Worm (Caenorhabditis elegans): Measurements from ENCODE around the gene Y38F2AR.10.

Y38F2AR.10 gene

DNA sequence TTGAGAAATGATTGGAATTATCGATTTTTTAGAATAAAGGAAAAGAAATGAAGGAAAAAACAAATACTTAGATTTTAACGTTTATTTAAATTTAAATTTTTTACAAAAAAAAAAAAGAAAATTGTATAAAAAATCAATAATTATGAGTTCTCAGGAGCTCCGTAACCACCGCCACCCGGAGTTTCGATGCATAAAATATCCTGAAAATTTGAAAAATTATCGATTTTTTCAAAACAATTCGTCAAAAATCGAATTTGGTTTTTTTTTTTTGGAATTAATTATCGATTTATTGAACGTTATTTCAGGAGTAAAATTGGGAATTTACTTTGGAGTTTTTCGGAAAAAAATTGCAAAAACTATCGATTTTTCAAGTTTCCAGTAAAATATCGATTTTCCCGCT is at the start of gene Y38F2AR.10:
TSS of gene Y38F2AR.10 (minus strand) at position 101 of the 400 bp plus-strand sequence.
- TF ChIP-seq ztf-23 (GFP tag; IDR thresholded peaks at IDR 0.05): no peak
- no peak for TF ChIP-seq tab-1 (GFP tag; IDR thresholded peaks at IDR 0.05)
- TF ChIP-seq med-1 (GFP tag; optimal IDR thresholded peaks at IDR 0.05; ENCODE audit: insufficient read depth): no peak
- TF ChIP-seq flt-1 (GFP tag; IDR thresholded peaks at IDR 0.05): no peak
- TF ChIP-seq T22C8.4 (GFP tag; IDR thresholded peaks at IDR 0.05): peak; percentile 46
- no peak for TF ChIP-seq klf-2 (GFP tag; conservative IDR thresholded peaks at IDR 0.05)
- TF ChIP-seq ref-1 (GFP tag; conservative IDR thresholded peaks at IDR 0.05): no peak

DNA sequence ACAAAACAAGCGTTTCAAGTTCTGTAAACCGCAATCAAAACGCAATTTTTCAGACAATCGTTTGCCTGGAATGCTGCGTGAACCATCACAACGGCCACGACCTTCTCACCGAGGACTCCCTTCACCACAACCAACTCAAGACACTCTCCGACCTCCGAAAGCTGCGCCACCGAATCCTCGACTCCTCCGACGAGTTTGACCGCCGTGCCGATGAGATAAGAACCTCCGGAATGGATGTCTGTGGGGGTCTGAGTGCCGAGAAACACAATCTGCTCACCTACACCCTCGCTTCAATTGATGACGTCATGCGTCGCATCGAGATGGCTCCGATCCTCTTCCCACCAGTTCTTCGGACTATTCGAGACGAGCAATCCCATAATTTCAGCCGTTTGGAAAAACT is 35.0 kb upstream of the Y38F2AR.10 start:
- TF ChIP-seq klf-2 (GFP tag; conservative IDR thresholded peaks at IDR 0.05) (no peak), flt-1 (GFP tag; IDR thresholded peaks at IDR 0.05) (no peak), ref-1 (GFP tag; conservative IDR thresholded peaks at IDR 0.05) (no peak), T22C8.4 (GFP tag; IDR thresholded peaks at IDR 0.05) (no peak), ztf-23 (GFP tag; IDR thresholded peaks at IDR 0.05) (no peak), cog-1 (tag; optimal IDR thresholded peaks at IDR 0.05) (no peak), ztf-29 (GFP tag; IDR thresholded peaks at IDR 0.05) (no peak), med-1 (GFP tag; optimal IDR thresholded peaks at IDR 0.05; ENCODE audit: insufficient read depth) (no peak), tab-1 (GFP tag; IDR thresholded peaks at IDR 0.05) (no peak)

DNA sequence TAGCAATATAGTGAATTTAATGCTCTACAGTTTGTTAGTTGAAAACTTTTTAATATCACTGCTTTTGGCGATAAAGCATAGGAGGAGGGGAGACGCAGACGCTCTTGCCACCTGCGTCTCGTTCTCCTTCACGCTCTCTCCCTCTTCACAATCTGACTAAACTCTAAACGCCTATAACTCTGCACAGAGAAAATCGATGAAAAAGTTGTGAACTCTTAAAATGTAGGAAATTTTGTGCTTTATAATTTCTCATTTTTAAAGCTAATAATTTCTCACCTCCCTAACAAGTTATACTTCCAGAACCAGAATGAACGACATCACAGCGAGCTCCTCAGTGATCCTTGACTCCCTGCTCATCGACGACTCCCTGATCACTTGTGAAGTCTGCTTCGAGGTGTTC is 33.4 kb upstream of the Y38F2AR.10 start, which contains the start of gene C45G7.4:
TSS of gene C45G7.4 (plus strand) at position 301 of the 400 bp plus-strand sequence.
- TF ChIP-seq cog-1 (tag; optimal IDR thresholded peaks at IDR 0.05) (no peak), tab-1 (GFP tag; IDR thresholded peaks at IDR 0.05) (no peak), ztf-23 (GFP tag; IDR thresholded peaks at IDR 0.05) (no peak), T22C8.4 (GFP tag; IDR thresholded peaks at IDR 0.05) (no peak), ztf-29 (GFP tag; IDR thresholded peaks at IDR 0.05) (no peak), klf-2 (GFP tag; conservative IDR thresholded peaks at IDR 0.05) (no peak), flt-1 (GFP tag; IDR thresholded peaks at IDR 0.05) (no peak), med-1 (GFP tag; optimal IDR thresholded peaks at IDR 0.05; ENCODE audit: insufficient read depth) (no peak), ref-1 (GFP tag; conservative IDR thresholded peaks at IDR 0.05) (no peak)

DNA sequence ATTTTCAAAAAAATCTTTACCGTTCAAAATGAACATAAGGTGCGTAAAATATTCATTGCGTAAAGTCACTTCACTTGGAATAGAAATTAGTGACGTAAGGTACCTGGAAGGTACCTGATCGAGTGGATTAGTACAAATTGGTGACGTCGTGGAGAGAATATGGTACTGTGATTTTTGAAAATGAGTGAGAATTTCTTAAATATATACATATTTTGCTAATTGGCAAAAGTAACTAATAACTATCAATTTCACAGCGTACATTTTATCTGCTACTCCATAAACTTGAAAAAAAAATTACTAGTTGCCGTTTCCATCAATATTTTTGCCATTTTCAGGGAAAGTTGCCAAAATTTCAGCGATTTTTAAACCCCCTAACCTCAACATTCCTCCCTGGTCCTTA is 17.4 kb upstream of the Y38F2AR.10 start:
- no peak for TF ChIP-seq ztf-29 (GFP tag; IDR thresholded peaks at IDR 0.05)

DNA sequence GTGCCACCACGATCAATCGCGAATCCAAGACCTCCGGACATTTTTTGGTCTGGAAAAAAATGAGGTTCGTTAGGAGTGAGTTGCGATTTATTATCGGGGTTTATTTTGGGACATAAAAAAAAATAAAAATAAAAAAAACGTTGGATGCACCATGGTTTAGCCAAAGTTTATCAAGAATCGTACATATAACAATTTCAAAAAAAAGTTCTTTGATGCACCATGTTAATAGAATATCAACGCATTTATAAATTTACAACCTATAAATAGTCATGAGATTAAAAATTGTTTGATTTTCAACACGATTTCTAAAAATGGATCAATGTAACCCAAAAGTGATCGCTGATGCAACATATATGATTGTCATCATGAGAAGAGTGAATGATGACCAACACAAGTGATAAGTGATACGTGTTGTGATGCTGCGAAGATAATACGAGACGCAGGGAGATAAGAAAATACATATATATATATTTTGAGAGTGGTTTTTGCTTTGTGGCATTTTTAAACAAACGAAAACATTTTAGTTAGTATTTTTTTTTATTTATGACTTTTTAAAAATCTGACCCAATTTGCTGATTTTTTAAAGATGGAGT is 13.1 kb upstream of the Y38F2AR.10 start, which contains the start of gene Y38F2AR.12:
TSS of gene Y38F2AR.12 (minus strand) at position 51 of the 593 bp plus-strand sequence.
- TF ChIP-seq ztf-29 (GFP tag; IDR thresholded peaks at IDR 0.05) (no peak), tab-1 (GFP tag; IDR thresholded peaks at IDR 0.05) (no peak), ztf-23 (GFP tag; IDR thresholded peaks at IDR 0.05) (no peak), ref-1 (GFP tag; conservative IDR thresholded peaks at IDR 0.05) (no peak), flt-1 (GFP tag; IDR thresholded peaks at IDR 0.05) (no peak), klf-2 (GFP tag; conservative IDR thresholded peaks at IDR 0.05) (no peak), cog-1 (tag; optimal IDR thresholded peaks at IDR 0.05) (no peak), med-1 (GFP tag; optimal IDR thresholded peaks at IDR 0.05; ENCODE audit: insufficient read depth) (no peak), T22C8.4 (GFP tag; IDR thresholded peaks at IDR 0.05) (no peak)

DNA sequence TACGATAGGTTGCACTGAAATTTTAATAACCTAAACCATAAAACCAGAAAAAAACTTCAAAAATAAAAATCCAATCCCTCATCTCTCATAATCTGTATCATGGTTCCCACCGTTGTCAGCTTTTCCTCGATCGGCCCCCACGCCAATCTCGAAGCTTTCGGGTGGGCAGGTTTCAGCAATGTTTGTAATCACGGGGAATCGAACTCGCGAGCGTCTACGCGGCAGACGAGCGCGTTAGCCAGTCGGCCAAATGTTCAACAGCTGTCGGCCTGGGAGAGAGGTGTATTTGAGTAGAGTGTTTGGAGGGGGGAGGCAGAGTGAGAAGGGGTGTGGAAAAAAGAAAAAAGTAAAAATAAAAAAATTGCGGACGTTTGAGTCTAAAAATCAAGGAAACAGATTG is 9.1 kb upstream of the Y38F2AR.10 start:
- TF ChIP-seq cog-1 (tag; optimal IDR thresholded peaks at IDR 0.05): peak; percentile 95
- TF ChIP-seq ztf-23 (GFP tag; IDR thresholded peaks at IDR 0.05): peak; percentile 95
- peak; percentile 89 for TF ChIP-seq ztf-29 (GFP tag; IDR thresholded peaks at IDR 0.05)
- TF ChIP-seq klf-2 (GFP tag; conservative IDR thresholded peaks at IDR 0.05): peak; percentile 84
- peak; percentile 84 for TF ChIP-seq ref-1 (GFP tag; conservative IDR thresholded peaks at IDR 0.05)
- TF ChIP-seq flt-1 (GFP tag; IDR thresholded peaks at IDR 0.05): peak; percentile 95
- peak; percentile 75 for TF ChIP-seq T22C8.4 (GFP tag; IDR thresholded peaks at IDR 0.05)
- peak; percentile 81 for TF ChIP-seq med-1 (GFP tag; optimal IDR thresholded peaks at IDR 0.05; ENCODE audit: insufficient read depth)
- peak; percentile 91 for TF ChIP-seq tab-1 (GFP tag; IDR thresholded peaks at IDR 0.05)

DNA sequence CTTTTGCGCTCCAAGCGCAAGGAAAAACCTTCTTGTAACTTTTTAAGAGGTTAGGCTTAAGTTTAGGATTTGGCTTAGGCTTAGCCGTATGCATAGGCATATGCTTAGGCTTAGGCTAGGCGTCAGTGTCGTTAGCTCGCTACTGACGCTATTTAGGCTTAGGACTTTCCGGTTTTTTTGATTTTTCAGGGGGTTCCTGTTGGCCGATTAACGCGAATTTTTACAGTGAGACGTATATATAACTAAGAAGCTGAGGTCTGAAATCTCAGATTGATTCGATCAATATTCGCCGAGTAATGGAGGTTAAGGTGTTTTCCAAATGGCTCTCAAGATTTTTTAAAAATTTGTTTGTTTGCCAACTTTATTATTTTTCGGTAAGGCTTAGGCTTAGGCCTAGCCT is 8.4 kb upstream of the Y38F2AR.10 start:
- no peak for TF ChIP-seq klf-2 (GFP tag; conservative IDR thresholded peaks at IDR 0.05)
- TF ChIP-seq ztf-29 (GFP tag; IDR thresholded peaks at IDR 0.05): no peak
- no peak for TF ChIP-seq T22C8.4 (GFP tag; IDR thresholded peaks at IDR 0.05)
- TF ChIP-seq tab-1 (GFP tag; IDR thresholded peaks at IDR 0.05): no peak
- no peak for TF ChIP-seq ztf-23 (GFP tag; IDR thresholded peaks at IDR 0.05)
- TF ChIP-seq ref-1 (GFP tag; conservative IDR thresholded peaks at IDR 0.05): no peak
- no peak for TF ChIP-seq cog-1 (tag; optimal IDR thresholded peaks at IDR 0.05)

DNA sequence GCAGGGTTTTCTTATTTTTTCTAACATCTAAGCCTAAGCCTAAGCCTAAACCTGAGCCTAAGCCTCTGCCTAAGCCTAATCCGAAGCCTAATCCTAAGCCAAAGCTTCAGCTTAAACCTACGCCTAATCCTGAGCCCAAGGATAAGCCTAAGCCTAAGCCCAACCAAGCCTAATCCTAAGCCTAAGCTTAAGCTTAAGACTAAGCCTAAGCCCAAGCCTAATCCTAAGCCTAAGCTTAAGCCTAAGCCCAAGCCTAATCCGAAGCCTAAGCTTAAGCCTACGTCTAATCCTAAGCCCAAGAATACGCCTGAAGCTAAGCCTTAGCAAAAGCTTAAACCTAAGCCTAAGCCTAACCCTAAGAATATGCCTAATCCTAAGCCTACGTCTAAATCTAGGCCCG is 4.1 kb upstream of the Y38F2AR.10 start:
- TF ChIP-seq ztf-23 (GFP tag; IDR thresholded peaks at IDR 0.05): no peak
- TF ChIP-seq ref-1 (GFP tag; conservative IDR thresholded peaks at IDR 0.05): no peak
- TF ChIP-seq klf-2 (GFP tag; conservative IDR thresholded peaks at IDR 0.05): no peak
- TF ChIP-seq tab-1 (GFP tag; IDR thresholded peaks at IDR 0.05): no peak
- TF ChIP-seq ztf-29 (GFP tag; IDR thresholded peaks at IDR 0.05): peak; percentile 7; the same call in 1 of the 2 replicates
- no peak for TF ChIP-seq med-1 (GFP tag; optimal IDR thresholded peaks at IDR 0.05; ENCODE audit: insufficient read depth)

DNA sequence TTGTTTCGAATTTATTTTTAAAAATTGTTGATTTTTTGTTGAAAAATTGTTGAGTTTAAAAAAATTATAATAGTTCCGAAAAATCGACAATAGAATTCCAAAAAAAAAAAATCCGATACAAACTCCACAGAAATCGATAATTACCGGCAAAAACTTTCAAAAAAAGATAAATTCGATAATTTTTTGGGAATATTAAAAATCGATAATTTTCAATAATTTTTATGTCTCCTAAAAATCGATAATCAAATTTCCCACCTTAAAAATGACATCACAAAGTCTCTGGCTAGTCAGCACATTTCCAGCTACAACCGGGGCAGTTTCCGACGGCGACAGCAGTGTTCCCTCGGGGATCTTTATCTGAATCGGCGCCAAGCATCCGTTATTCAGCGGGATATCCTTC is 1.3 kb upstream of the Y38F2AR.10 start:
- TF ChIP-seq T22C8.4 (GFP tag; IDR thresholded peaks at IDR 0.05): 0 out of 2 replicates have a peak, but pooled peaks have one; percentile 42
- no peak for TF ChIP-seq tab-1 (GFP tag; IDR thresholded peaks at IDR 0.05)

DNA sequence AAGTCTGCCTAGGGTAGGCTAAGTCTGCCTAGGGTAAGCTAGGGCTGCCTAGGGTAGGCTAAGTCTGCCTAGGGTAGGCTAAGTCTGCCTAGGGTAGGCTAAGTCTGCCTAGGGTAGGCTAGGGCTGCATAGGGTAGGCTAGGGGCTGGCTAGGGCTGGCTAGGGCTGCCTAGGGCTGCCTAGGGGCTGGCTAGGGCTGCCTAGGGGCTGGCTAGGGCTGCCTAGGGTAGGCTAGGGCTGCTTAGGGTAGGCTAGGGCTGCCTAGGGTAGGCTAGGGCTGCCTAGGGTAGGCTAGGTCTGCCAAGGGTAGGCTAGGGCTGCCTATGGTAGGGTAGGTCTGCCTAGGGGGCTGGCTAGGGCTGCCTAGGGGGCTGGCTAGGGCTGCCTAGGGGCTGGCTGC is 1.0 kb downstream of the Y38F2AR.10 start:
- TF ChIP-seq T22C8.4 (GFP tag; IDR thresholded peaks at IDR 0.05) (no peak), med-1 (GFP tag; optimal IDR thresholded peaks at IDR 0.05; ENCODE audit: insufficient read depth) (no peak), tab-1 (GFP tag; IDR thresholded peaks at IDR 0.05) (0 out of 2 replicates have a peak, but pooled peaks have one; percentile 56), flt-1 (GFP tag; IDR thresholded peaks at IDR 0.05) (0 out of 2 replicates have a peak, but pooled peaks have one; percentile 37), cog-1 (tag; optimal IDR thresholded peaks at IDR 0.05) (no peak), ztf-23 (GFP tag; IDR thresholded peaks at IDR 0.05) (0 out of 2 replicates have a peak, but pooled peaks have one; percentile 35), klf-2 (GFP tag; conservative IDR thresholded peaks at IDR 0.05) (no peak), ref-1 (GFP tag; conservative IDR thresholded peaks at IDR 0.05) (no peak), ztf-29 (GFP tag; IDR thresholded peaks at IDR 0.05) (no peak)

Measured in whole organism, midembryonic.